Fruit fly (Drosophila melanogaster): ENCODE results near the gene CG4793.
A peak's percentile ranks its signal among the peaks of the same experiment; 100 is the strongest.

CG4793 gene

dm6 chr2L:15909826-15910225 lies 13.4 kb upstream of the CG4793 start (continued):
- TF ChIP-seq lov (optimal IDR thresholded peaks at IDR 0.05) (no peak), lov (GFP tag; IDR thresholded peaks at IDR 0.05) (no peak), CG17802 (tag; optimal IDR thresholded peaks at IDR 0.05) (no peak), Ssrp (tag; optimal IDR thresholded peaks at IDR 0.05) (no peak), CrebB (tag; optimal IDR thresholded peaks at IDR 0.05) (no peak), ttk (GFP tag; IDR thresholded peaks at IDR 0.05) (no peak), btn (GFP tag; optimal IDR thresholded peaks at IDR 0.05) (no peak), CG2202 (tag; optimal IDR thresholded peaks at IDR 0.05) (no peak), CG14014 (GFP tag; IDR thresholded peaks at IDR 0.05) (no peak; the same call in 1 of the 2 replicates), CG1832 (GFP tag; optimal IDR thresholded peaks at IDR 0.05) (no peak), CG32772 (GFP tag; IDR thresholded peaks at IDR 0.05) (no peak), bab2 (GFP tag; optimal IDR thresholded peaks at IDR 0.05) (no peak), Dp (GFP tag; optimal IDR thresholded peaks at IDR 0.05) (no peak), bigmax (GFP tag; optimal IDR thresholded peaks at IDR 0.05) (no peak), Fer2 (tag; optimal IDR thresholded peaks at IDR 0.05) (no peak), CHES-1-like (GFP tag; optimal IDR thresholded peaks at IDR 0.05) (peak; percentile 35), CG6272 (GFP tag; IDR thresholded peaks at IDR 0.05) (no peak), CG32532 (GFP tag; IDR thresholded peaks at IDR 0.05) (no peak), en (GFP tag; optimal IDR thresholded peaks at IDR 0.05) (no peak), sc (optimal IDR thresholded peaks at IDR 0.05) (no peak), sc (GFP tag; optimal IDR thresholded peaks at IDR 0.05) (no peak), ara (GFP tag; IDR thresholded peaks at IDR 0.05) (no peak), vnd (GFP tag; IDR thresholded peaks at IDR 0.05; ENCODE audit: partially characterized antibody) (no peak), rib (GFP tag; IDR thresholded peaks at IDR 0.05) (peak; percentile 90), ewg (GFP tag; optimal IDR thresholded peaks at IDR 0.05) (no peak), D19B (GFP tag; optimal IDR thresholded peaks at IDR 0.05) (no peak), CG12104 (GFP tag; optimal IDR thresholded peaks at IDR 0.05) (no peak), CG10267 (tag; optimal IDR thresholded peaks at IDR 0.05) (no peak), sqz (GFP tag; optimal IDR thresholded peaks at IDR 0.05) (no peak), HLH4C (GFP tag; IDR thresholded peaks at IDR 0.05; ENCODE audit: partially characterized antibody) (no peak), kni (GFP tag; optimal IDR thresholded peaks at IDR 0.05) (peak; percentile 99), pros (GFP tag; optimal IDR thresholded peaks at IDR 0.05) (peak; percentile 13), Adf1 (GFP tag; IDR thresholded peaks at IDR 0.05) (peak; percentile 62), shn (GFP tag; optimal IDR thresholded peaks at IDR 0.05) (no peak), CG14050 (GFP tag; IDR thresholded peaks at IDR 0.05) (no peak), CG6683 (GFP tag; optimal IDR thresholded peaks at IDR 0.05) (no peak), Gsc (GFP tag; IDR thresholded peaks at IDR 0.05) (no peak), CG11093 (GFP tag; IDR thresholded peaks at IDR 0.05) (no peak), CG7786 (GFP tag; optimal IDR thresholded peaks at IDR 0.05) (no peak), CG14667 (GFP tag; IDR thresholded peaks at IDR 0.05) (no peak), CG10543 (GFP tag; optimal IDR thresholded peaks at IDR 0.05) (peak; percentile 94), Asciz (GFP tag; optimal IDR thresholded peaks at IDR 0.05) (no peak), nmo (GFP tag; optimal IDR thresholded peaks at IDR 0.05) (no peak), disco-r (GFP tag; optimal IDR thresholded peaks at IDR 0.05) (no peak), ab (GFP tag; optimal IDR thresholded peaks at IDR 0.05) (no peak), CG8924 (tag; optimal IDR thresholded peaks at IDR 0.05) (no peak), CG9609 (GFP tag; optimal IDR thresholded peaks at IDR 0.05) (no peak), CG4820 (GFP tag; optimal IDR thresholded peaks at IDR 0.05) (no peak), E2f1 (GFP tag; IDR thresholded peaks at IDR 0.05) (peak; percentile 45; the same call in 1 of the 2 replicates), prd (optimal IDR thresholded peaks at IDR 0.05) (no peak), prd (GFP tag; IDR thresholded peaks at IDR 0.05) (no peak), nerfin-1 (tag; optimal IDR thresholded peaks at IDR 0.05) (no peak), HLH3B (GFP tag; IDR thresholded peaks at IDR 0.05) (no peak)

Data from whole organism, embryonic.